Worm (Caenorhabditis elegans): ENCODE measurements around the gene dcaf-1.

- TF ChIP-seq ahr-1 (tag; optimal IDR thresholded peaks at IDR 0.05) (no peak), ceh-31 (tag; optimal IDR thresholded peaks at IDR 0.05) (no peak), unc-86 (tag; optimal IDR thresholded peaks at IDR 0.05) (no peak)
These were observed 36.6 kb downstream of the dcaf-1 start for ce11 chrIV:9669969-9670368.
